Worm (Caenorhabditis elegans) whole organism, young adult: ENCODE measurements around the gene tdpo-1.
A peak's percentile ranks its signal among the peaks of the same experiment; 100 is the strongest.

ENCODE experiments used
- B0035.1 ChIP-seq: sonication (generic microtip); optimal IDR thresholded peaks from 2 replicates; lab custom pipeline; 2016; ENCODE audit warnings: missing genetic modification characterization, mild to moderate bottlenecking, missing compliant biosample characterization, missing genotype, missing genetic modification reagents
- F22D6.2 ChIP-seq: sonication (generic microtip); optimal IDR thresholded peaks from 2 replicates; lab custom pipeline; 2016; ENCODE audit warnings: mild to moderate bottlenecking, missing genetic modification characterization, missing compliant biosample characterization
- F57C9.4 ChIP-seq: sonication (generic microtip); optimal IDR thresholded peaks from 2 replicates; lab custom pipeline; 2017; ENCODE audit warnings: mild to moderate bottlenecking, missing genetic modification characterization, missing compliant biosample characterization
- K12H6.12 ChIP-seq: fragments of 200-800 bp; sonication (Bioruptor generic); optimal IDR thresholded peaks from 2 replicates; lab custom pipeline; 2018; ENCODE audit warnings: mild to moderate bottlenecking, missing genetic modification characterization, missing compliant biosample characterization
- Y53G8AR.9 ChIP-seq: fragments of 200-800 bp; sonication (Bioruptor generic); conservative IDR thresholded peaks from 2 replicates; pipeline ENCODE4 v1.3.6; 2022; ENCODE audit warnings: missing genetic modification reagents, missing genetic modification characterization, missing compliant biosample characterization
- Y95B8A.8 ChIP-seq: fragments of 200-800 bp; sonication (Bioruptor generic); IDR thresholded peaks from 2 replicates; pipeline ENCODE4 v1.3.6; 2022; ENCODE audit warnings: missing genetic modification reagents, missing genetic modification characterization, missing compliant biosample characterization
- ZK185.1 ChIP-seq: sonication (generic microtip); optimal IDR thresholded peaks from 2 replicates; lab custom pipeline; 2016; ENCODE audit warnings: mild to moderate bottlenecking, missing genetic modification characterization, missing compliant biosample characterization; ENCODE audit not compliant: poor library complexity, severe bottlenecking
- bed-2 ChIP-seq: fragments of 200-800 bp; sonication (Bioruptor generic); IDR thresholded peaks from 2 replicates; pipeline ENCODE4 v1.3.6; 2022; ENCODE audit warnings: missing genetic modification reagents, missing genetic modification characterization, missing compliant biosample characterization
- ceh-100 ChIP-seq: fragments of 200-800 bp; sonication (Bioruptor generic); IDR thresholded peaks from 2 replicates; pipeline ENCODE4 v1.3.6; 2022; ENCODE audit warnings: missing genetic modification reagents, missing genetic modification characterization, missing compliant biosample characterization
- ceh-27 ChIP-seq: fragments of 200-800 bp; sonication (Bioruptor generic); optimal IDR thresholded peaks from 2 replicates; lab custom pipeline; 2018; ENCODE audit warnings: mild to moderate bottlenecking, missing genetic modification characterization, moderate library complexity, missing compliant biosample characterization
- chd-7 ChIP-seq: sonication (generic microtip); optimal IDR thresholded peaks from 2 replicates; lab custom pipeline; 2016; ENCODE audit warnings: mild to moderate bottlenecking, missing genetic modification characterization, moderate library complexity, missing compliant biosample characterization
- die-1 ChIP-seq: sonication (generic microtip); optimal IDR thresholded peaks from 2 replicates; lab custom pipeline; 2016; ENCODE audit warnings: missing genotype, mild to moderate bottlenecking, missing genetic modification characterization, missing compliant biosample characterization
- egl-18 ChIP-seq: fragments of 200-800 bp; sonication (Bioruptor generic); IDR thresholded peaks from 2 replicates; pipeline ENCODE4 v1.3.6; 2022; ENCODE audit warnings: missing genetic modification reagents, missing genetic modification characterization, missing compliant biosample characterization
- egl-44 ChIP-seq: fragments of 200-800 bp; sonication (Bioruptor generic); IDR thresholded peaks from 2 replicates; pipeline ENCODE4 v1.3.6; 2022; ENCODE audit warnings: missing genetic modification reagents, missing genetic modification characterization, missing compliant biosample characterization
- egrh-3 ChIP-seq: fragments of 200-800 bp; sonication (Bioruptor generic); IDR thresholded peaks from 2 replicates; pipeline ENCODE4 v1.3.6; 2022; ENCODE audit warnings: missing genetic modification reagents, missing genetic modification characterization, missing compliant biosample characterization
- fkh-3 ChIP-seq: sonication (generic microtip); optimal IDR thresholded peaks from 2 replicates; lab custom pipeline; 2016; ENCODE audit warnings: mild to moderate bottlenecking, missing genetic modification characterization, missing compliant biosample characterization
- him-1 ChIP-seq: sonication (generic microtip); optimal IDR thresholded peaks from 2 replicates; lab custom pipeline; 2016; ENCODE audit warnings: missing genotype, missing genetic modification reagents, missing genetic modification characterization, missing compliant biosample characterization
- hmg-1.2 ChIP-seq: fragments of 200-800 bp; sonication (Bioruptor generic); IDR thresholded peaks from 2 replicates; pipeline ENCODE4 v1.3.6; 2022; ENCODE audit warnings: missing genetic modification reagents, missing genetic modification characterization, missing compliant biosample characterization
- hmg-20 ChIP-seq: fragments of 200-800 bp; sonication (Bioruptor generic); IDR thresholded peaks from 2 replicates; pipeline ENCODE4 v1.3.6; 2022; ENCODE audit warnings: missing genetic modification reagents, missing genetic modification characterization, missing compliant biosample characterization
- lin-40 ChIP-seq: sonication (generic microtip); optimal IDR thresholded peaks from 2 replicates; lab custom pipeline; 2016; ENCODE audit warnings: missing genetic modification characterization, mild to moderate bottlenecking, missing compliant biosample characterization, missing genotype, missing genetic modification reagents
- lir-1 ChIP-seq: fragments of 200-800 bp; sonication (Bioruptor generic); conservative IDR thresholded peaks from 2 replicates; pipeline ENCODE4 v1.3.6; 2022; ENCODE audit warnings: missing genetic modification reagents, missing genetic modification characterization, missing compliant biosample characterization
- madf-10 ChIP-seq: sonication (generic microtip); optimal IDR thresholded peaks from 2 replicates; lab custom pipeline; 2016; ENCODE audit warnings: mild to moderate bottlenecking, missing genetic modification characterization, missing compliant biosample characterization
- mcd-1 ChIP-seq: fragments of 200-800 bp; sonication (Bioruptor generic); IDR thresholded peaks from 2 replicates; pipeline ENCODE4 v1.3.6; 2022; ENCODE audit warnings: missing genetic modification reagents, missing genetic modification characterization, missing compliant biosample characterization
- mel-28 ChIP-seq: sonication (generic microtip); optimal IDR thresholded peaks from 2 replicates; lab custom pipeline; 2016; ENCODE audit warnings: borderline replicate concordance, mild to moderate bottlenecking, missing genetic modification characterization, missing compliant biosample characterization
- mes-4 ChIP-seq: sonication (generic microtip); optimal IDR thresholded peaks from 2 replicates; lab custom pipeline; 2016; ENCODE audit warnings: missing genotype, missing genetic modification characterization, missing compliant biosample characterization
- nfya-1 ChIP-seq: sonication (generic microtip); optimal IDR thresholded peaks from 2 replicates; lab custom pipeline; 2017; ENCODE audit warnings: antibody characterized with exemption, missing compliant biosample characterization, missing genetic modification characterization, borderline replicate concordance; ENCODE audit not compliant: insufficient read depth
- nhr-120 ChIP-seq: fragments of 200-800 bp; sonication (Bioruptor generic); IDR thresholded peaks from 2 replicates; pipeline ENCODE4 v1.3.6; 2022; ENCODE audit warnings: missing genetic modification characterization, missing compliant biosample characterization
- nhr-179 ChIP-seq: sonication (generic microtip); optimal IDR thresholded peaks from 2 replicates; lab custom pipeline; 2016; ENCODE audit warnings: mild to moderate bottlenecking, missing genetic modification characterization, missing compliant biosample characterization
- pha-4 ChIP-seq: fragments of 150-350 bp; sonication (generic microtip); optimal IDR thresholded peaks from 2 replicates; lab custom pipeline; 2014; ENCODE audit warnings: missing biosample characterization, missing genetic modification reagents, missing genetic modification characterization
- rcor-1 ChIP-seq: fragments of 200-800 bp; sonication (Bioruptor generic); IDR thresholded peaks from 2 replicates; pipeline ENCODE4 v1.3.6; 2022; ENCODE audit warnings: missing genetic modification reagents, missing genetic modification characterization, missing compliant biosample characterization
- sdz-38 ChIP-seq: sonication (generic microtip); optimal IDR thresholded peaks from 2 replicates; lab custom pipeline; 2016; ENCODE audit warnings: missing genotype, missing genetic modification characterization, missing compliant biosample characterization
- sea-2 ChIP-seq: fragments of 200-800 bp; sonication (Bioruptor generic); IDR thresholded peaks from 2 replicates; pipeline ENCODE4 v1.3.6; 2022; ENCODE audit warnings: missing genetic modification characterization, missing compliant biosample characterization
- tbx-9 ChIP-seq: sonication (generic microtip); optimal IDR thresholded peaks from 2 replicates; lab custom pipeline; 2016; ENCODE audit warnings: borderline replicate concordance, missing genetic modification characterization, inconsistent platforms, missing compliant biosample characterization
- xnd-1 ChIP-seq: sonication (generic microtip); optimal IDR thresholded peaks from 2 replicates; lab custom pipeline; 2016; ENCODE audit warnings: missing genotype, missing genetic modification reagents, missing genetic modification characterization, missing compliant biosample characterization
- zfh-2 ChIP-seq: fragments of 200-800 bp; sonication (Bioruptor generic); conservative IDR thresholded peaks from 2 replicates; pipeline ENCODE4 v1.3.6; 2022; ENCODE audit warnings: missing genetic modification reagents, missing genetic modification characterization, missing compliant biosample characterization
- ztf-6 ChIP-seq: fragments of 200-800 bp; sonication (Bioruptor generic); IDR thresholded peaks from 2 replicates; pipeline ENCODE4 v1.3.6; 2022; ENCODE audit warnings: missing genetic modification reagents, missing genetic modification characterization, missing compliant biosample characterization

tdpo-1 gene

DNA sequence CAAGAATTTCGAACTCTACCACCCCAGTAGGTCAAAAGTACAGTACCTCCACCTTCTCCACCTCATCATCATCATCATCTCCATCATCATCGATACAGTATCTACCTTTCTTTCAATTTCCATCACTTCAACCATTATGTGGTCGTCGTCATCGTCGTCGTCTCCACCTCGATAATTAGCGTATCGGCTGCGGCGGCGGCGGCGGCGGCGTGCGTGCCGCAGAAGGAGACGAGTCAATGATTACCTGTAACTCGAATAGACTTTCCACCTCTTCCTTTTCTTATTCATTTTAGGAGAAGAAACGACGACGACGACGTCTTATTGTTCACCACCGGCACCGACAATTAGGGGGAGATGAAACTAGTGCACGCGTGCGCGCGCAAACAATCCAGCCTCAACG lies 44.1 kb upstream of the tdpo-1 start:
- TF ChIP-seq K12H6.12 (tag; lab: Kevin White, UChicago) (no peak), madf-10 (tag; lab: Kevin White, UChicago) (peak; percentile 51), fkh-3 (no peak), chd-7 (no peak)

DNA sequence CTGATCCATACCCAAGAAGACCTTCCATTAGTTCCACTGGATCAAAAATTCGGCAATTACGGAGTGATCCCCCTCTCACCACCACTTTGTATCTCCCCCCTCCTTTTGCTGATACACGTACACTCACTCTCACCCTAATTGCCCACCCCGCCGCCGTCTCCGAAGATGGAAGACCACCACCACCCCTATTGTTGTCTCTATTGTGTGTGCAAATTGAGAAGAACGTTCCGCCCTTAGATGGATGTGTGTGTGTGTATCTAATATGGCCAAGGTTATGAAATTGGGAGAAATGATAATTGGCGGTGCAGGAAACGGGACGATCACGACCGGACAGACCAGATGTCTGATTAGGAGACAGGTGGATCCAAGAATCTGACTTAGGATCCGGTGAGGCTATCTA lies 43.4 kb upstream of the tdpo-1 start:
- TF ChIP-seq Y53G8AR.9 (GFP tag; lab: Robert Waterston, UW), result no peak
- TF ChIP-seq ztf-6, result no peak
- TF ChIP-seq nfya-1 (tag; lab: Kevin White, UChicago), result no peak
- no peak for TF ChIP-seq F57C9.4 (tag; lab: Kevin White, UChicago)
- TF ChIP-seq egl-44, result no peak
- TF ChIP-seq lir-1 (GFP tag; lab: Robert Waterston, UW), result no peak
- TF ChIP-seq F22D6.2, result no peak
- no peak for TF ChIP-seq mes-4 (tag; lab: Kevin White, UChicago)
- no peak for TF ChIP-seq ZK185.1 (tag; lab: Kevin White, UChicago)
- no peak for TF ChIP-seq ceh-27 (GFP tag; lab: Kevin White, UChicago)
- no peak for TF ChIP-seq egl-18 (GFP tag; lab: Robert Waterston, UW)
- TF ChIP-seq rcor-1 (GFP tag; lab: Robert Waterston, UW), result no peak
- no peak for TF ChIP-seq ceh-100 (GFP tag; lab: Robert Waterston, UW)
- no peak for TF ChIP-seq xnd-1 (tag; lab: Kevin White, UChicago)
- no peak for TF ChIP-seq bed-2 (GFP tag; lab: Robert Waterston, UW)
- TF ChIP-seq tbx-9, result no peak

DNA sequence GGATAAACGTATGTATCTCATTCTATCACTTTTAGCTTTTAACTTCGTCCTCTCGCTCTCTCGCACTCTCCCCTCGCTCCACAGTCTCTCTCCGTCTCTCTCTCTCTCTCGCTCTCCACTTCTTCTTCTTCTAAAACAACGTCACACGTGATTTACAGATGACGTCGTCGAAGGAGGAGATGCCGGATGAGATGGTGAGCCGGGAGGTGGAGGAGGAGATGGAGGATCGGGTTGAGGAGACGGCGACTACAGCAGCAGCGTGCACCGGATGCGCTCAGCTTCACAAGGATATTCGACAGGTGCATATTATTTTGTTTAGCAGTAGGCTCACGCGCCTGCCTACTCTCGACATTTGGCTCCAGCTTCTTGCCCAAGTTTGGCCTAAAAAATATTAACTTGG lies 41.8 kb upstream of the tdpo-1 start, which contains the start of gene elt-6:
TSS of gene elt-6 (plus strand) at position 159 of the 400 bp plus-strand sequence.
- TF ChIP-seq egrh-3 (GFP tag; lab: Robert Waterston, UW), result 0 out of 2 replicates have a peak, but pooled peaks have one; percentile 40
- no peak for TF ChIP-seq mes-4 (tag; lab: Kevin White, UChicago)
- no peak for TF ChIP-seq Y53G8AR.9 (GFP tag; lab: Robert Waterston, UW)
- TF ChIP-seq sdz-38 (tag; lab: Kevin White, UChicago), result no peak
- peak; percentile 75 for TF ChIP-seq zfh-2
- no peak for TF ChIP-seq egl-18 (GFP tag; lab: Robert Waterston, UW)
- TF ChIP-seq hmg-1.2 (GFP tag; lab: Robert Waterston, UW), result peak; percentile 31; the same call in 1 of the 2 replicates
- TF ChIP-seq chd-7, result peak; percentile 15
- TF ChIP-seq Y95B8A.8 (GFP tag; lab: Robert Waterston, UW), result no peak

DNA sequence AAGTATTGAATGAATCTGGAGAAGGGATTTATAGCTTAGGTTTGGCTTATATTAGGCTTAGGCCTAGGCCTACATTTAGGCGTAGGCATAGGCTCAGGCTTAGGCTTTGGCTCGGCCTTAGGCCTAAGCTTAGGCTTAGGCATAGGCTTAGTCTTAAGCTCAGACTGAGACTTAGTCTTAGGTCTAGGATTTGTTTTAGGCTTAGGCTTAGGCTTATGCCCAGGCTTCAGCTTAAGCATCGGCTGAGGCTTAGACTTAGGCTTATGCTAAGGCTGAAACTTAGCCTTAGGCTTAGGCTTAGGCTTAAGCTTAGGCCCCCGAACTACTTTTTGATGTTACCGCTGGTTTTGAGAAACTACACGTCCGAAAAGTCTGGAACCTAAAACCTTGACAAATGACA lies 39.1 kb upstream of the tdpo-1 start:
- no peak for TF ChIP-seq pha-4 (tag; lab: Kevin White, UChicago)
- no peak for TF ChIP-seq die-1 (tag; lab: Kevin White, UChicago)
- no peak for TF ChIP-seq nhr-179 (tag; lab: Kevin White, UChicago)
- no peak for TF ChIP-seq nhr-120
- no peak for TF ChIP-seq sea-2 (GFP tag; lab: Robert Waterston, UW)
- no peak for TF ChIP-seq egl-44
- no peak for TF ChIP-seq him-1 (tag; lab: Kevin White, UChicago)
- no peak for TF ChIP-seq hmg-20
- TF ChIP-seq B0035.1, result no peak
- no peak for TF ChIP-seq mel-28
- TF ChIP-seq ZK185.1 (tag; lab: Kevin White, UChicago), result no peak
- no peak for TF ChIP-seq lin-40 (tag; lab: Kevin White, UChicago)
- TF ChIP-seq mcd-1 (GFP tag; lab: Robert Waterston, UW), result no peak
- TF ChIP-seq zfh-2, result no peak
- TF ChIP-seq, all 124 proteins: peak for 0
